Worm (Caenorhabditis elegans) whole organism, late embryonic: ENCODE measurements around the gene enu-3.2.

Source experiments
- ama-1 ChIP-seq: fragments of 150-350 bp; optimal IDR thresholded peaks from 2 replicates; lab custom pipeline; 2014
- ceh-14 ChIP-seq: sonication (generic microtip); optimal IDR thresholded peaks from 2 replicates; lab custom pipeline; 2016; ENCODE audit warnings: missing genotype, missing genetic modification characterization, missing compliant biosample characterization
- nfya-1 ChIP-seq: sonication (generic microtip); optimal IDR thresholded peaks from 2 replicates; lab custom pipeline; 2017; ENCODE audit warnings: missing genetic modification characterization, mild to moderate bottlenecking, missing compliant biosample characterization, antibody characterized with exemption, moderate library complexity
- pag-3 ChIP-seq: sonication (generic microtip); optimal IDR thresholded peaks from 2 replicates; lab custom pipeline; 2016; ENCODE audit warnings: missing compliant biosample characterization, missing genetic modification characterization, borderline replicate concordance
- pha-2 ChIP-seq: sonication (generic microtip); optimal IDR thresholded peaks from 2 replicates; lab custom pipeline; 2017; ENCODE audit warnings: mild to moderate bottlenecking, missing genetic modification characterization, missing compliant biosample characterization
- pha-4 ChIP-seq: fragments of 150-350 bp; optimal IDR thresholded peaks from 2 replicates; lab custom pipeline; 2018; ENCODE audit warnings: missing biosample characterization, missing genetic modification reagents, missing genetic modification characterization

ce11 chrIII:4796536-4796935, 11.5 kb upstream of the enu-3.2 start, which contains the start of gene tag-325:
- TF ChIP-seq ama-1 (no peak), pag-3 (no peak), nfya-1 (no peak), pha-4 (no peak), ceh-14 (tag; lab: Kevin White, UChicago) (no peak), pha-2 (tag; lab: Kevin White, UChicago) (no peak)
